Fruit fly (Drosophila melanogaster): ENCODE measurements around the gene hth.

The hth gene

DNA sequence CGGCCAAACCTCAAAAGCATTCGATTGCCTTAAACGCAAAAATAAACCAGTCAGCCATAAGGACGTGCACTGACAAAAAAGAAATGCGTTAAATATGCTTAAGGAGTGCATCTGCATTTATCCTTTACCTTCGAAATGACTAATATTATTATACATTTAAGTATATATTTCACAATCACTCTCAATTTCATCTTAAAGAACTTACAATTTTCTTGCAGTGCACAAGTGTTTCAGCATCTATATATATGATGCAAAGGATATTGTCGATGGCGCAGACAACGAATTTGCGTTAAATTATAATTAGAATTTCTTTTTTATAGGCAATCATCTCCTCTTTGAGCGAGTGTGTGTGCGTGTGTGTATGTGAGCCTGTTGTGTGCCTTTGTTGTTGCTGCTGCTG is 140.7 kb downstream of the hth start (continued):
- peak; percentile 66 for TF ChIP-seq Med (GFP tag)
- peak; percentile 11 for TF ChIP-seq Abd-B (GFP tag; optimal IDR thresholded peaks at IDR 0.05)
- no peak for TF ChIP-seq sima (GFP tag; optimal IDR thresholded peaks at IDR 0.05)
- no peak for TF ChIP-seq Doc2 (GFP tag; IDR thresholded peaks at IDR 0.05)
- TF ChIP-seq chif (GFP tag; optimal IDR thresholded peaks at IDR 0.05) = peak in 1 of 2 experiments; percentile 24
- no peak for TF ChIP-seq CG34376 (GFP tag; optimal IDR thresholded peaks at IDR 0.05)
- no peak for TF ChIP-seq B-H2 (GFP tag; optimal IDR thresholded peaks at IDR 0.05)
- TF ChIP-seq Aef1 (GFP tag; IDR thresholded peaks at IDR 0.05) = 0 out of 3 replicates have a peak, but pooled peaks have one; percentile 9
- TF ChIP-seq CG4707 (GFP tag; optimal IDR thresholded peaks at IDR 0.05) = no peak
- TF ChIP-seq fd102C (GFP tag; optimal IDR thresholded peaks at IDR 0.05) = no peak
- TF ChIP-seq CG13123 (GFP tag; optimal IDR thresholded peaks at IDR 0.05) = no peak
- TF ChIP-seq pnt (GFP tag; optimal IDR thresholded peaks at IDR 0.05) = no peak
- no peak for TF ChIP-seq HLH3B (GFP tag; IDR thresholded peaks at IDR 0.05)
- no peak for TF ChIP-seq CG10431 (GFP tag; optimal IDR thresholded peaks at IDR 0.05)
- TF ChIP-seq Dll (GFP tag; IDR thresholded peaks at IDR 0.05; ENCODE audit: partially characterized antibody) = no peak
- no peak for TF ChIP-seq CG17186 (GFP tag; optimal IDR thresholded peaks at IDR 0.05)
- TF ChIP-seq cwo (GFP tag; optimal IDR thresholded peaks at IDR 0.05) = no peak
- TF ChIP-seq nerfin-1 (tag; optimal IDR thresholded peaks at IDR 0.05) = peak; percentile 12
- peak; percentile 44 for TF ChIP-seq CG7839 (tag; optimal IDR thresholded peaks at IDR 0.05)
- peak; percentile 29 for TF ChIP-seq CG13424 (tag; optimal IDR thresholded peaks at IDR 0.05)
- TF ChIP-seq maf-S (GFP tag; optimal IDR thresholded peaks at IDR 0.05) = no peak
- no peak for TF ChIP-seq Myb (GFP tag; optimal IDR thresholded peaks at IDR 0.05)
- no peak for TF ChIP-seq CG32772 (GFP tag; IDR thresholded peaks at IDR 0.05)
- no peak for TF ChIP-seq CG13624 (GFP tag; optimal IDR thresholded peaks at IDR 0.05)
- peak; percentile 49 for TF ChIP-seq ATbp (GFP tag; optimal IDR thresholded peaks at IDR 0.05)
- no peak for TF ChIP-seq Sin3A (optimal IDR thresholded peaks at IDR 0.05)
- TF ChIP-seq E2f1 (GFP tag; IDR thresholded peaks at IDR 0.05) = no peak
- TF ChIP-seq CG15479 (GFP tag; optimal IDR thresholded peaks at IDR 0.05) = no peak
- TF ChIP-seq HLHmδ (GFP tag; optimal IDR thresholded peaks at IDR 0.05) = no peak
- TF ChIP-seq CG3065 (GFP tag; optimal IDR thresholded peaks at IDR 0.05) = no peak
- no peak for TF ChIP-seq Side (GFP tag; optimal IDR thresholded peaks at IDR 0.05)
- TF ChIP-seq cg (GFP tag; optimal IDR thresholded peaks at IDR 0.05) = no peak
- TF ChIP-seq CG11247 (GFP tag; IDR thresholded peaks at IDR 0.05) = no peak
- TF ChIP-seq CG12299 (tag; optimal IDR thresholded peaks at IDR 0.05) = no peak
- TF ChIP-seq rib (GFP tag; IDR thresholded peaks at IDR 0.05) = no peak
- TF ChIP-seq CG14050 (GFP tag; IDR thresholded peaks at IDR 0.05) = no peak
- TF ChIP-seq tap (tag; optimal IDR thresholded peaks at IDR 0.05) = peak; percentile 20
- TF ChIP-seq en (GFP tag; optimal IDR thresholded peaks at IDR 0.05) = no peak
- no peak for TF ChIP-seq CG32532 (GFP tag; IDR thresholded peaks at IDR 0.05)
- TF ChIP-seq ham (GFP tag; IDR thresholded peaks at IDR 0.05) = no peak
- TF ChIP-seq Sry-δ (GFP tag; optimal IDR thresholded peaks at IDR 0.05) = no peak
- TF ChIP-seq Jarid2 (GFP tag; optimal IDR thresholded peaks at IDR 0.05) = no peak
- no peak for TF ChIP-seq Drgx (GFP tag; IDR thresholded peaks at IDR 0.05)
- TF ChIP-seq CG8944 (GFP tag; optimal IDR thresholded peaks at IDR 0.05) = no peak
- no peak for TF ChIP-seq CG6791 (GFP tag; IDR thresholded peaks at IDR 0.05; ENCODE audit: partially characterized antibody)
- TF ChIP-seq slbo (GFP tag; IDR thresholded peaks at IDR 0.05) = no peak
- TF ChIP-seq lilli (GFP tag; optimal IDR thresholded peaks at IDR 0.05) = no peak
- TF ChIP-seq amos (GFP tag; IDR thresholded peaks at IDR 0.05; ENCODE audit: partially characterized antibody) = no peak
- no peak for TF ChIP-seq toy (GFP tag; IDR thresholded peaks at IDR 0.05)
- peak; percentile 65 for TF ChIP-seq dmrt99B (tag; optimal IDR thresholded peaks at IDR 0.05)
- no peak for TF ChIP-seq CG2129 (GFP tag; IDR thresholded peaks at IDR 0.05; ENCODE audit: partially characterized antibody)
- TF ChIP-seq Bgb (GFP tag; IDR thresholded peaks at IDR 0.05; ENCODE audit: partially characterized antibody) = no peak

Data from whole organism, embryonic.